Fruit fly (Drosophila melanogaster) whole organism, embryonic: Measurements from ENCODE around the gene CG13126.
A peak's percentile ranks its signal among the peaks of the same experiment; 100 is the strongest.

ENCODE experiments used
- CG11560 ChIP-seq: fragments of 200-800 bp; sonication (Bioruptor generic); IDR thresholded peaks from 3 replicates; pipeline ENCODE4 v1.3.6; 2022; ENCODE audit warnings: missing biosample characterization, missing genetic modification characterization
- CG31365 ChIP-seq: fragments of 200-800 bp; sonication (Bioruptor generic); optimal IDR thresholded peaks from 2 replicates; lab custom pipeline; 2018; ENCODE audit warnings: missing biosample characterization, mild to moderate bottlenecking, missing genetic modification characterization
- CG31388 ChIP-seq: fragments of 200-800 bp; sonication (Bioruptor generic); optimal IDR thresholded peaks from 2 replicates; lab custom pipeline; 2016; ENCODE audit warnings: missing biosample characterization, missing genetic modification characterization
- CG3995 ChIP-seq: fragments of 200-800 bp; sonication (Bioruptor generic); optimal IDR thresholded peaks from 3 replicates; lab custom pipeline; 2016; ENCODE audit warnings: missing biosample characterization, missing genetic modification characterization
- CG7928 ChIP-seq: fragments of 200-800 bp; sonication (Bioruptor generic); optimal IDR thresholded peaks from 2 replicates; lab custom pipeline; 2017; ENCODE audit warnings: missing biosample characterization, mild to moderate bottlenecking, missing genetic modification characterization
- E2f2 ChIP-seq: fragments of 200-800 bp; sonication (Bioruptor generic); IDR thresholded peaks from 2 replicates; pipeline ENCODE4 v1.3.6; 2022; ENCODE audit warnings: missing biosample characterization, missing genetic modification characterization
- chm ChIP-seq: fragments of 200-800 bp; sonication (Bioruptor generic); IDR thresholded peaks from 2 replicates; pipeline ENCODE4 v1.3.6; 2022; ENCODE audit warnings: missing biosample characterization, missing genetic modification characterization
- pum ChIP-seq: fragments of 200-800 bp; sonication (Bioruptor generic); optimal IDR thresholded peaks from 2 replicates; lab custom pipeline; 2016; ENCODE audit warnings: missing biosample characterization, missing genetic modification characterization
- seq ChIP-seq: fragments of 200-800 bp; sonication (Bioruptor generic); IDR thresholded peaks from 2 replicates; pipeline ENCODE4 v1.3.6; 2022; ENCODE audit warnings: missing biosample characterization, missing genetic modification characterization
- ssp ChIP-seq: fragments of 200-800 bp; sonication (Bioruptor generic); IDR thresholded peaks from 2 replicates; pipeline ENCODE4 v1.3.6; 2022; ENCODE audit warnings: missing biosample characterization, missing genetic modification characterization

DNA sequence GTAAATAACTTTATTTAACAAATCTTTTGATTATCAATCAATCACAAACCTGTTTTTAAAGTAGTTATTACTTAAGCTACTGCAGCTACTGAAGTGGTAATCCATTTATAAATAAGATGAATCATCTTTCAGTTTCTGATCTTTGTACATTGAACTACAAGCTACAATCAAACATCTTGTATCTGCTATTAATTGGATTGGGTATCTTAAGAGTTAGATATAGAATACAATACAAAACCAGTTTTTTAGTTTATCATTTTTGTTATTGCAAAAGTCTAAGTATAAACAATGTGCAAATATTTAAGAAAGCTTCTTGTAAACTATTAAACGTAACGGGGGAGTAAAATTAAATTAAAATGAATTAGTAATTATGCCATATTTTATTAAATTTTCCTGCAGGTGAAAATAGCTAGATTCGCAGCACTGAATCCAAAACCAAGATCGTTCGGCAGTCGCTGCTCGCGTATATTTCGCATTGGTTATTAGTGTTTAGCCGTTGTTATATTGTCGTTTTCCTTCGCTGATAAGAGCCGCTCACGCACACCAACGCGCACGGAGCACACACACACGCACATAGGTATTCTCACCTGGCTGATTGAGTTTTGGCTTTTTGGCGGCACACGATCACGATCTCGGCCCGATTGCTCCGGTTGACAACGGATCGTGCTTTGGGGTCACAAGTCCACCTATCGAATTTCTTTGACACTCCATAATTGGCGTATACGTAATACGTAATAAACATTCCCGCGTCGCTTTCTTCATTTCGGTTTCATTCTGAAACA lies 6.1 kb downstream of the CG13126 start:
- TF ChIP-seq CG31365 (no peak), CG11560 (tag; lab: Robert Waterston, UW) (no peak), ssp (GFP tag; lab: Robert Waterston, UW) (no peak), CG31388 (no peak), chm (GFP tag; lab: Robert Waterston, UW) (no peak), E2f2 (GFP tag; lab: Robert Waterston, UW) (no peak), CG7928 (GFP tag; lab: Kevin White, UChicago) (no peak), seq (GFP tag; lab: Robert Waterston, UW) (no peak), pum (GFP tag; lab: Kevin White, UChicago) (no peak), CG3995 (GFP tag; lab: Kevin White, UChicago) (peak; percentile 13)
